Worm (Caenorhabditis elegans): Measurements from ENCODE around the gene mlt-10.

The mlt-10 gene

ce11 chrII:546405-546804 lies at the start of gene mlt-10:
Gene mlt-10, plus strand, starts transcription at chrII:546705.
- TF ChIP-seq flt-1 (GFP tag; IDR thresholded peaks at IDR 0.05) (no peak), ztf-23 (GFP tag; IDR thresholded peaks at IDR 0.05) (no peak), T22C8.4 (GFP tag; IDR thresholded peaks at IDR 0.05) (no peak), tab-1 (GFP tag; IDR thresholded peaks at IDR 0.05) (no peak), cog-1 (tag; optimal IDR thresholded peaks at IDR 0.05) (no peak), ref-1 (GFP tag; conservative IDR thresholded peaks at IDR 0.05) (no peak), med-1 (GFP tag; optimal IDR thresholded peaks at IDR 0.05; ENCODE audit: insufficient read depth) (no peak), ztf-29 (GFP tag; IDR thresholded peaks at IDR 0.05) (no peak)

ce11 chrII:502638-503037 lies 43.9 kb upstream of the mlt-10 start:
- TF ChIP-seq klf-2 (GFP tag; conservative IDR thresholded peaks at IDR 0.05) (no peak), flt-1 (GFP tag; IDR thresholded peaks at IDR 0.05) (no peak), cog-1 (tag; optimal IDR thresholded peaks at IDR 0.05) (no peak), ref-1 (GFP tag; conservative IDR thresholded peaks at IDR 0.05) (no peak), ztf-23 (GFP tag; IDR thresholded peaks at IDR 0.05) (no peak), ztf-29 (GFP tag; IDR thresholded peaks at IDR 0.05) (no peak), tab-1 (GFP tag; IDR thresholded peaks at IDR 0.05) (no peak), T22C8.4 (GFP tag; IDR thresholded peaks at IDR 0.05) (no peak), med-1 (GFP tag; optimal IDR thresholded peaks at IDR 0.05; ENCODE audit: insufficient read depth) (no peak)

ce11 chrII:506069-506468 lies 40.4 kb upstream of the mlt-10 start:
- TF ChIP-seq ztf-23 (GFP tag; IDR thresholded peaks at IDR 0.05) (no peak), flt-1 (GFP tag; IDR thresholded peaks at IDR 0.05) (0 out of 2 replicates have a peak, but pooled peaks have one; percentile 35)

- no peak for TF ChIP-seq tab-1 (GFP tag; IDR thresholded peaks at IDR 0.05)
- TF ChIP-seq T22C8.4 (GFP tag; IDR thresholded peaks at IDR 0.05), result no peak
- no peak for TF ChIP-seq med-1 (GFP tag; optimal IDR thresholded peaks at IDR 0.05; ENCODE audit: insufficient read depth)
- TF ChIP-seq flt-1 (GFP tag; IDR thresholded peaks at IDR 0.05), result no peak
- no peak for TF ChIP-seq ztf-23 (GFP tag; IDR thresholded peaks at IDR 0.05)
- TF ChIP-seq ztf-29 (GFP tag; IDR thresholded peaks at IDR 0.05), result no peak
- TF ChIP-seq klf-2 (GFP tag; conservative IDR thresholded peaks at IDR 0.05), result no peak
- no peak for TF ChIP-seq cog-1 (tag; optimal IDR thresholded peaks at IDR 0.05)
- TF ChIP-seq ref-1 (GFP tag; conservative IDR thresholded peaks at IDR 0.05), result no peak
Measured at ce11 chrII:508603-509002, 37.9 kb upstream of the mlt-10 start.

- no peak for TF ChIP-seq ref-1 (GFP tag; conservative IDR thresholded peaks at IDR 0.05)
- TF ChIP-seq flt-1 (GFP tag; IDR thresholded peaks at IDR 0.05), result no peak
Measured at ce11 chrII:509230-509629, 37.3 kb upstream of the mlt-10 start, which contains the start of gene srh-105. Gene srh-105, minus strand, starts transcription at chrII:509330.

ce11 chrII:511968-512367 lies 34.5 kb upstream of the mlt-10 start:
- TF ChIP-seq ztf-29 (GFP tag; IDR thresholded peaks at IDR 0.05) (no peak), cog-1 (tag; optimal IDR thresholded peaks at IDR 0.05) (no peak), klf-2 (GFP tag; conservative IDR thresholded peaks at IDR 0.05) (no peak), tab-1 (GFP tag; IDR thresholded peaks at IDR 0.05) (no peak), flt-1 (GFP tag; IDR thresholded peaks at IDR 0.05) (no peak), ref-1 (GFP tag; conservative IDR thresholded peaks at IDR 0.05) (no peak), T22C8.4 (GFP tag; IDR thresholded peaks at IDR 0.05) (no peak), med-1 (GFP tag; optimal IDR thresholded peaks at IDR 0.05; ENCODE audit: insufficient read depth) (no peak), ztf-23 (GFP tag; IDR thresholded peaks at IDR 0.05) (no peak)

- TF ChIP-seq flt-1 (GFP tag; IDR thresholded peaks at IDR 0.05) (no peak), cog-1 (tag; optimal IDR thresholded peaks at IDR 0.05) (no peak)
Measured at ce11 chrII:512630-513029, 33.9 kb upstream of the mlt-10 start.

ce11 chrII:515765-516164 lies 30.7 kb upstream of the mlt-10 start, which contains the start of gene mab-9:
Gene mab-9, plus strand, starts transcription at chrII:516024.
- TF ChIP-seq flt-1 (GFP tag; IDR thresholded peaks at IDR 0.05) (no peak), med-1 (GFP tag; optimal IDR thresholded peaks at IDR 0.05; ENCODE audit: insufficient read depth) (no peak), tab-1 (GFP tag; IDR thresholded peaks at IDR 0.05) (no peak), ztf-29 (GFP tag; IDR thresholded peaks at IDR 0.05) (no peak)

ce11 chrII:521720-522119 lies 24.8 kb upstream of the mlt-10 start:
- TF ChIP-seq klf-2 (GFP tag; conservative IDR thresholded peaks at IDR 0.05) (no peak), ref-1 (GFP tag; conservative IDR thresholded peaks at IDR 0.05) (no peak), ztf-23 (GFP tag; IDR thresholded peaks at IDR 0.05) (no peak), ztf-29 (GFP tag; IDR thresholded peaks at IDR 0.05) (no peak), tab-1 (GFP tag; IDR thresholded peaks at IDR 0.05) (no peak), cog-1 (tag; optimal IDR thresholded peaks at IDR 0.05) (no peak), med-1 (GFP tag; optimal IDR thresholded peaks at IDR 0.05; ENCODE audit: insufficient read depth) (no peak), flt-1 (GFP tag; IDR thresholded peaks at IDR 0.05) (no peak), T22C8.4 (GFP tag; IDR thresholded peaks at IDR 0.05) (no peak)

ce11 chrII:522302-522701 lies 24.2 kb upstream of the mlt-10 start, which contains the start of gene slc-36.2:
Gene slc-36.2, plus strand, starts transcription at chrII:522602.
- TF ChIP-seq flt-1 (GFP tag; IDR thresholded peaks at IDR 0.05), result no peak
- no peak for TF ChIP-seq med-1 (GFP tag; optimal IDR thresholded peaks at IDR 0.05; ENCODE audit: insufficient read depth)
- TF ChIP-seq ref-1 (GFP tag; conservative IDR thresholded peaks at IDR 0.05), result no peak
- no peak for TF ChIP-seq ztf-29 (GFP tag; IDR thresholded peaks at IDR 0.05)
- TF ChIP-seq cog-1 (tag; optimal IDR thresholded peaks at IDR 0.05), result no peak
- no peak for TF ChIP-seq klf-2 (GFP tag; conservative IDR thresholded peaks at IDR 0.05)
- no peak for TF ChIP-seq tab-1 (GFP tag; IDR thresholded peaks at IDR 0.05)
- no peak for TF ChIP-seq ztf-23 (GFP tag; IDR thresholded peaks at IDR 0.05)
- TF ChIP-seq T22C8.4 (GFP tag; IDR thresholded peaks at IDR 0.05), result no peak

ce11 chrII:526375-526774 lies 20.1 kb upstream of the mlt-10 start, which contains the start of gene lgc-34:
Gene lgc-34, plus strand, starts transcription at chrII:526574.
- TF ChIP-seq ztf-23 (GFP tag; IDR thresholded peaks at IDR 0.05) (0 out of 2 replicates have a peak, but pooled peaks have one; percentile 20), klf-2 (GFP tag; conservative IDR thresholded peaks at IDR 0.05) (no peak)

All from whole organism, midembryonic.